Fruit fly (Drosophila melanogaster) whole organism, wandering third instar larva: ENCODE results near the gene mRNA-cap.

ENCODE experiments used
- CG32264 ChIP-seq: fragments of 200-800 bp; sonication (Bioruptor generic); optimal IDR thresholded peaks from 2 replicates; lab custom pipeline; 2016; ENCODE audit warnings: missing biosample characterization, missing genetic modification characterization
- Myc ChIP-seq: fragments of >200 bp; optimal IDR thresholded peaks from 2 replicates; lab custom pipeline; 2017
- N ChIP-seq: fragments of >200 bp; optimal IDR thresholded peaks from 2 replicates; lab custom pipeline; 2018; ENCODE audit warnings: missing biosample characterization, missing external identifiers, missing genetic modification characterization
- OdsH ChIP-seq: fragments of 200-800 bp; sonication (Bioruptor generic); optimal IDR thresholded peaks from 2 replicates; lab custom pipeline; 2016; ENCODE audit warnings: missing biosample characterization, mild to moderate bottlenecking, missing genetic modification characterization
- Rel ChIP-seq, 2 experiments: fragments of 200-800 bp; sonication (Bioruptor generic) in 1 of 2; optimal IDR thresholded peaks; 2 replicates in 1 of 2; 3 replicates in 1 of 2; lab custom pipeline; 2016 to 2019; ENCODE audit warnings: mild to moderate bottlenecking in 2 of 2, missing biosample characterization in 2 of 2, missing genetic modification characterization in 2 of 2, moderate library complexity in 1 of 2
- br ChIP-seq: fragments of 200-800 bp; sonication (Bioruptor generic); optimal IDR thresholded peaks from 2 replicates; lab custom pipeline; 2016; ENCODE audit warnings: missing biosample characterization, missing genetic modification characterization
- dmrt93B ChIP-seq: fragments of 200-800 bp; sonication (Bioruptor generic); optimal IDR thresholded peaks from 2 replicates; lab custom pipeline; 2018; ENCODE audit warnings: missing biosample characterization, mild to moderate bottlenecking, missing genetic modification characterization
- ey ChIP-seq: fragments of 200-800 bp; sonication (Bioruptor generic); optimal IDR thresholded peaks from 2 replicates; lab custom pipeline; 2016; ENCODE audit warnings: missing biosample characterization, missing genetic modification characterization
- fru ChIP-seq: fragments of 200-800 bp; sonication (Bioruptor generic); optimal IDR thresholded peaks from 3 replicates; lab custom pipeline; 2016; ENCODE audit warnings: missing biosample characterization, mild to moderate bottlenecking, missing genetic modification characterization
- pan ChIP-seq: fragments of >200 bp; optimal IDR thresholded peaks from 2 replicates; lab custom pipeline; 2017
- psq ChIP-seq: fragments of 200-800 bp; sonication (Bioruptor generic); optimal IDR thresholded peaks from 3 replicates; lab custom pipeline; 2017; ENCODE audit warnings: missing biosample characterization, mild to moderate bottlenecking, missing genetic modification characterization, moderate library complexity
- rgr ChIP-seq: fragments of 200-800 bp; sonication (Bioruptor generic); optimal IDR thresholded peaks from 3 replicates; lab custom pipeline; 2016; ENCODE audit warnings: missing biosample characterization, mild to moderate bottlenecking, missing genetic modification characterization
- sv ChIP-seq: fragments of 200-800 bp; sonication (Bioruptor generic); optimal IDR thresholded peaks from 3 replicates; lab custom pipeline; 2016; ENCODE audit warnings: missing biosample characterization, missing genetic modification characterization

- TF ChIP-seq pan (lab: Kevin White, UChicago) (no peak), N (GFP tag; lab: Kevin White, UChicago) (no peak), OdsH (no peak), psq (GFP tag; lab: Kevin White, UChicago) (no peak), Rel (GFP tag; optimal IDR thresholded peaks at IDR 0.05; lab: Kevin White, UChicago) (no peak), Rel (tag; optimal IDR thresholded peaks at IDR 0.05; lab: Kevin White, UChicago) (no peak), br (GFP tag; lab: Kevin White, UChicago) (no peak), CG32264 (GFP tag; lab: Kevin White, UChicago) (no peak), Myc (no peak), rgr (GFP tag; lab: Kevin White, UChicago) (no peak), sv (GFP tag; lab: Kevin White, UChicago) (no peak), ey (GFP tag; lab: Kevin White, UChicago) (no peak), dmrt93B (no peak), fru (no peak)
These were observed 49.6 kb downstream of the mRNA-cap start, which contains the start of gene yl for dm6 chrX:14193013-14193412.
